ENCODE assay signal across 1 worm cellular context in the genomic region with DNA sequence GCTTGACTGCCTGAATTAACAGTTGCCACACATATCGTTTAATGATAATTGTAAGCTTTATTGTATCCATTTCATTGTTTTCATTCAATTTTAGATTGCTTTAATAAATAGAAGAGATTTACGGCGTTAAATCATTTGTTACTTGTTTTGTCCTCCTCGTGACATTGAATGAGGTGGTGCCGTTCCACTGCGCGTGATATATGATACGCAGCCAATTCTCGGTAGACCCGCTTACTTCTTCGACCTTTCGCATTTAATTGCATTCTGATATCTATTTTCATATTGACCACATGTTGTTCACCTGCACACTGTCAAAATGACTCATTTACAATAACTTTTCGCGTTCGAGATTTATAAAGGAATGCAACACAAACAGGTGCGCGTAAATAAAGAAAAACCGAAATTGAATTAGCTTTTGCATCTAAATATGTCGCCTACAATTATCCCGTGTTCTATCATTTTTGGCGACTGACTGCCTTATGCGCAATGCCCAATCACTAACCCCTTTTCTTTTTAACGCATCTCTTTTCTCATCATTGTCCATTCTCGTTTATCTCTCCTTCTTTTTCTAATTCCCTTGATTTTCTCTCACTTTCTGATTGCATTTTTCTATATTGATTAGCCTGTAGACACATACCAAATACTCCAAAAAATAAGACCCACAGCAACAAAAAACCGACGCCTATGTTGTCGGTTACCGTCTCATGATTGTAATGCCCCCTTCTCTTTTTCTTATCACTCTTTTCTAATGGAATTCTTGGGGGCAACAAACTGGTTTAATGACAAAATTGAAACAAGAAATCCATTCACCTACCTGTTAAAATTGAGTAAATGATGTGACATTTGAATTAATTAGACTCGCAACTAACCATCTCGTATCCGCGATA.
A peak's percentile ranks its signal among the peaks of the same experiment; 100 is the strongest.
TF ChIP-seq lines count a peak whose summit lies in the region.

No protein-coding gene starts in this region.

TF ChIP-seq in whole organism, L1 larva, 84 proteins besides CTCF, POLR2A, EP300 and RAD21 (continued from another document):
- TF ChIP-seq lin-35 (GFP tag; optimal IDR thresholded peaks at IDR 0.05; lab: Kevin White, UChicago) (peak in 1 of 2 experiments; percentile 26), unc-98 (GFP tag; IDR thresholded peaks at IDR 0.05; lab: Robert Waterston, UW) (no peak), C16A3.4 (tag; optimal IDR thresholded peaks at IDR 0.05; lab: Kevin White, UChicago) (no peak), grh-1 (GFP tag; IDR thresholded peaks at IDR 0.05; lab: Robert Waterston, UW) (peak; percentile 86), elt-3 (tag; optimal IDR thresholded peaks at IDR 0.05; lab: Kevin White, UChicago) (peak in 4 of 6 experiments; percentile 45 to 84 (median 74)), ceh-90 (tag; optimal IDR thresholded peaks at IDR 0.05; lab: Kevin White, UChicago) (no peak), nhr-20 (tag; optimal IDR thresholded peaks at IDR 0.05; lab: Kevin White, UChicago) (peak; percentile 48), ceh-63 (GFP tag; optimal IDR thresholded peaks at IDR 0.05; lab: Kevin White, UChicago) (no peak), unc-86 (tag; optimal IDR thresholded peaks at IDR 0.05; lab: Kevin White, UChicago) (no peak), vab-15 (tag; optimal IDR thresholded peaks at IDR 0.05; lab: Kevin White, UChicago) (peak; percentile 71), sptf-1 (tag; optimal IDR thresholded peaks at IDR 0.05; lab: Kevin White, UChicago) (no peak), fos-1 (tag; optimal IDR thresholded peaks at IDR 0.05; lab: Kevin White, UChicago) (no peak), nhr-12 (tag; optimal IDR thresholded peaks at IDR 0.05; lab: Kevin White, UChicago) (no peak), lin-14 (GFP tag; optimal IDR thresholded peaks at IDR 0.05; lab: Kevin White, UChicago) (peak; percentile 59), ama-1 (optimal IDR thresholded peaks at IDR 0.05; lab: Kevin White, UChicago) (no peak), mep-1 (tag; optimal IDR thresholded peaks at IDR 0.05; lab: Kevin White, UChicago) (peak; percentile 31), unc-62 (GFP tag; optimal IDR thresholded peaks at IDR 0.05; lab: Kevin White, UChicago) (no peak), nhr-84 (tag; optimal IDR thresholded peaks at IDR 0.05; lab: Kevin White, UChicago) (no peak), lsy-2 (tag; optimal IDR thresholded peaks at IDR 0.05; lab: Kevin White, UChicago) (peak in 1 of 2 experiments; percentile 51), ets-5 (GFP tag; IDR thresholded peaks at IDR 0.05; lab: Robert Waterston, UW) (no peak), F16B12.6 (tag; optimal IDR thresholded peaks at IDR 0.05; lab: Kevin White, UChicago) (no peak), xbp-1 (tag; optimal IDR thresholded peaks at IDR 0.05; lab: Kevin White, UChicago) (no peak), ceh-82 (tag; optimal IDR thresholded peaks at IDR 0.05; lab: Kevin White, UChicago) (peak in 1 of 3 experiments; percentile 4), fkh-8 (tag; optimal IDR thresholded peaks at IDR 0.05; lab: Kevin White, UChicago) (no peak), mab-9 (GFP tag; IDR thresholded peaks at IDR 0.05; lab: Robert Waterston, UW) (no peak), sox-4 (tag; optimal IDR thresholded peaks at IDR 0.05; lab: Kevin White, UChicago) (no peak), mef-2 (tag; optimal IDR thresholded peaks at IDR 0.05; lab: Kevin White, UChicago) (no peak), nhr-19 (GFP tag; conservative IDR thresholded peaks at IDR 0.05; lab: Robert Waterston, UW) (0 out of 2 replicates have a peak, but pooled peaks have one; percentile 13)
